Worm (Caenorhabditis elegans) whole organism, midembryonic: Measurements from ENCODE around the gene C40A11.3.

Experiments
- T22C8.4 ChIP-seq: fragments of 200-800 bp; sonication (Bioruptor generic); IDR thresholded peaks from 2 replicates; pipeline ENCODE4 v1.3.6; 2022; ENCODE audit warnings: missing genetic modification characterization, missing compliant biosample characterization
- cog-1 ChIP-seq: sonication (generic microtip); optimal IDR thresholded peaks from 2 replicates; lab custom pipeline; 2016; ENCODE audit warnings: missing genetic modification characterization, missing compliant biosample characterization
- flt-1 ChIP-seq: fragments of 200-800 bp; sonication (Bioruptor generic); IDR thresholded peaks from 2 replicates; pipeline ENCODE4 v1.3.6; 2022; ENCODE audit warnings: missing genetic modification characterization, missing compliant biosample characterization
- klf-2 ChIP-seq: fragments of 200-800 bp; sonication (Bioruptor generic); conservative IDR thresholded peaks from 2 replicates; pipeline ENCODE4 v1.3.6; 2022; ENCODE audit warnings: missing genetic modification reagents, missing genetic modification characterization, missing compliant biosample characterization
- med-1 ChIP-seq: sonication (generic microtip); optimal IDR thresholded peaks from 2 replicates; lab custom pipeline; 2017; ENCODE audit warnings: missing genetic modification characterization, mild to moderate bottlenecking, missing compliant biosample characterization, antibody characterized with exemption, missing genetic modification reagents; ENCODE audit not compliant: insufficient read depth
- ref-1 ChIP-seq: fragments of 200-800 bp; sonication (Bioruptor generic); conservative IDR thresholded peaks from 2 replicates; pipeline ENCODE4 v1.3.6; 2022; ENCODE audit warnings: missing genetic modification reagents, missing genetic modification characterization, missing compliant biosample characterization
- tab-1 ChIP-seq: fragments of 200-800 bp; sonication (Bioruptor generic); IDR thresholded peaks from 2 replicates; pipeline ENCODE4 v1.3.6; 2022; ENCODE audit warnings: missing genetic modification characterization, missing compliant biosample characterization
- ztf-23 ChIP-seq: fragments of 200-800 bp; sonication (Bioruptor generic); IDR thresholded peaks from 2 replicates; pipeline ENCODE4 v1.3.6; 2022; ENCODE audit warnings: missing genetic modification reagents, missing genetic modification characterization, missing compliant biosample characterization
- ztf-29 ChIP-seq: fragments of 200-800 bp; sonication (Bioruptor generic); IDR thresholded peaks from 2 replicates; pipeline ENCODE4 v1.3.6; 2022; ENCODE audit warnings: missing genetic modification reagents, missing genetic modification characterization, missing compliant biosample characterization

The C40A11.3 gene

ce11 chrII:2186329-2186728 is 45.4 kb downstream of the C40A11.3 start, which contains the start of gene gba-2:
TSS of gene gba-2 (minus strand) at chrII:2186434.
- TF ChIP-seq ztf-29, result no peak
- no peak for TF ChIP-seq med-1 (GFP tag; lab: Kevin White, UChicago)
- TF ChIP-seq flt-1, result no peak
- TF ChIP-seq ref-1, result no peak
- no peak for TF ChIP-seq ztf-23 (GFP tag; lab: Robert Waterston, UW)

- no peak for TF ChIP-seq tab-1 (GFP tag; lab: Robert Waterston, UW)
- no peak for TF ChIP-seq T22C8.4
- TF ChIP-seq ztf-23 (GFP tag; lab: Robert Waterston, UW), result no peak
- no peak for TF ChIP-seq med-1 (GFP tag; lab: Kevin White, UChicago)
- TF ChIP-seq flt-1, result no peak
- no peak for TF ChIP-seq cog-1 (tag; lab: Kevin White, UChicago)
- TF ChIP-seq ref-1, result no peak
- no peak for TF ChIP-seq ztf-29
- TF ChIP-seq klf-2, result no peak
Observed at ce11 chrII:2186730-2187129, 45.8 kb downstream of the C40A11.3 start.

ce11 chrII:2189357-2189756 is 48.4 kb downstream of the C40A11.3 start, which contains the start of gene mtq-2:
TSS of gene mtq-2 (minus strand) at chrII:2189457.
- TF ChIP-seq ztf-23 (GFP tag; lab: Robert Waterston, UW), result no peak
- no peak for TF ChIP-seq ref-1
- no peak for TF ChIP-seq tab-1 (GFP tag; lab: Robert Waterston, UW)
- no peak for TF ChIP-seq T22C8.4
- no peak for TF ChIP-seq cog-1 (tag; lab: Kevin White, UChicago)
- TF ChIP-seq ztf-29, result no peak
- no peak for TF ChIP-seq med-1 (GFP tag; lab: Kevin White, UChicago)

- TF ChIP-seq T22C8.4 (no peak), ztf-29 (no peak), med-1 (GFP tag; lab: Kevin White, UChicago) (no peak), ztf-23 (GFP tag; lab: Robert Waterston, UW) (no peak), tab-1 (GFP tag; lab: Robert Waterston, UW) (no peak), cog-1 (tag; lab: Kevin White, UChicago) (no peak), flt-1 (no peak)
Observed at ce11 chrII:2190522-2190921, 49.6 kb downstream of the C40A11.3 start.

- TF ChIP-seq klf-2 (no peak), ztf-23 (GFP tag; lab: Robert Waterston, UW) (no peak), cog-1 (tag; lab: Kevin White, UChicago) (no peak), med-1 (GFP tag; lab: Kevin White, UChicago) (no peak), T22C8.4 (no peak), ref-1 (no peak)
Observed at ce11 chrII:2191383-2191782, 50.5 kb downstream of the C40A11.3 start.

- no peak for TF ChIP-seq ztf-29
- no peak for TF ChIP-seq T22C8.4
- no peak for TF ChIP-seq flt-1
- no peak for TF ChIP-seq ztf-23 (GFP tag; lab: Robert Waterston, UW)
- no peak for TF ChIP-seq cog-1 (tag; lab: Kevin White, UChicago)
- TF ChIP-seq ref-1, result no peak
- TF ChIP-seq med-1 (GFP tag; lab: Kevin White, UChicago), result no peak
- no peak for TF ChIP-seq klf-2
- TF ChIP-seq tab-1 (GFP tag; lab: Robert Waterston, UW), result no peak
Observed at ce11 chrII:2192267-2192666, 51.4 kb downstream of the C40A11.3 start.
